Worm (Caenorhabditis elegans): ENCODE measurements around the gene hot-4.

ce11 chrIII:6173020-6173597 lies 44.1 kb upstream of the hot-4 start, which contains the start of the genes abcf-3 and F42A10.5:
- no peak for TF ChIP-seq klf-2 (GFP tag; conservative IDR thresholded peaks at IDR 0.05)
- no peak for TF ChIP-seq ztf-29 (GFP tag; IDR thresholded peaks at IDR 0.05)
- TF ChIP-seq med-1 (GFP tag; optimal IDR thresholded peaks at IDR 0.05; ENCODE audit: insufficient read depth): no peak
- no peak for TF ChIP-seq ref-1 (GFP tag; conservative IDR thresholded peaks at IDR 0.05)
- no peak for TF ChIP-seq ztf-23 (GFP tag; IDR thresholded peaks at IDR 0.05)
